Worm (Caenorhabditis elegans) whole organism, L4 larva: ENCODE results near the gene jun-1.

ENCODE experiments used
- Y5F2A.4 ChIP-seq: fragments of 200-800 bp; sonication (Bioruptor generic); optimal IDR thresholded peaks from 2 replicates; lab custom pipeline; 2018; ENCODE audit warnings: mild to moderate bottlenecking, missing genetic modification characterization, missing compliant biosample characterization
- daf-12 ChIP-seq: fragments of 150-350 bp; optimal IDR thresholded peaks from 2 replicates; lab custom pipeline; 2014; ENCODE audit warnings: missing biosample characterization, missing genetic modification reagents, missing genetic modification characterization
- lsy-2 ChIP-seq, 2 experiments: fragments of 150-350 bp in 1 of 2; sonication (generic microtip) in 1 of 2; optimal IDR thresholded peaks; 2 replicates each; lab custom pipeline; 2014 to 2017; ENCODE audit warnings: missing biosample characterization in 2 of 2, missing genetic modification characterization in 2 of 2
- madf-5 ChIP-seq, 2 experiments: fragments of 200-800 bp; sonication (Bioruptor generic); IDR thresholded peaks; 2 replicates each; pipeline ENCODE4 v1.3.6; 2022; ENCODE audit warnings: missing compliant biosample characterization in 2 of 2, missing genetic modification characterization in 2 of 2
- mep-1 ChIP-seq: fragments of 150-350 bp; sonication (generic microtip); optimal IDR thresholded peaks from 3 replicates; lab custom pipeline; 2014; ENCODE audit warnings: missing biosample characterization, missing genetic modification characterization
- nhr-10 ChIP-seq: fragments of 150-350 bp; optimal IDR thresholded peaks from 2 replicates; lab custom pipeline; 2014; ENCODE audit warnings: missing biosample characterization, missing genetic modification characterization
- nhr-76 ChIP-seq: fragments of 150-350 bp; optimal IDR thresholded peaks from 2 replicates; lab custom pipeline; 2014; ENCODE audit warnings: missing biosample characterization, missing genetic modification characterization

ce11 chrII:9139172-9139700, 26.3 kb downstream of the jun-1 start, which contains the start of gene Y9C2UA.1:
- no peak for TF ChIP-seq mep-1 (tag; lab: Kevin White, UChicago)
- no peak for TF ChIP-seq madf-5 (GFP tag; IDR thresholded peaks at IDR 0.05; lab: Robert Waterston, UW)
- TF ChIP-seq nhr-10 (tag; lab: Kevin White, UChicago) = no peak
- no peak for TF ChIP-seq lsy-2 (tag; optimal IDR thresholded peaks at IDR 0.05; lab: Kevin White, UChicago)
- TF ChIP-seq nhr-76 (tag; lab: Kevin White, UChicago) = no peak
- TF ChIP-seq Y5F2A.4 (GFP tag; lab: Kevin White, UChicago) = no peak
- no peak for TF ChIP-seq daf-12 (tag; lab: Kevin White, UChicago)
